Worm (Caenorhabditis elegans) whole organism, young adult: ENCODE measurements around the gene C52E4.12.

Experiments used
- C06A6.2 ChIP-seq: fragments of 200-800 bp; sonication (Bioruptor generic); conservative IDR thresholded peaks from 2 replicates; pipeline ENCODE4 v1.3.6; 2022; ENCODE audit warnings: missing genetic modification characterization, missing compliant biosample characterization
- F22D6.2 ChIP-seq: sonication (generic microtip); optimal IDR thresholded peaks from 2 replicates; lab custom pipeline; 2016; ENCODE audit warnings: mild to moderate bottlenecking, missing genetic modification characterization, missing compliant biosample characterization
- ZK185.1 ChIP-seq: sonication (generic microtip); optimal IDR thresholded peaks from 2 replicates; lab custom pipeline; 2016; ENCODE audit warnings: mild to moderate bottlenecking, missing genetic modification characterization, missing compliant biosample characterization; ENCODE audit not compliant: poor library complexity, severe bottlenecking
- die-1 ChIP-seq: sonication (generic microtip); optimal IDR thresholded peaks from 2 replicates; lab custom pipeline; 2016; ENCODE audit warnings: missing genotype, mild to moderate bottlenecking, missing genetic modification characterization, missing compliant biosample characterization
- lir-1 ChIP-seq: fragments of 200-800 bp; sonication (Bioruptor generic); conservative IDR thresholded peaks from 2 replicates; pipeline ENCODE4 v1.3.6; 2022; ENCODE audit warnings: missing genetic modification reagents, missing genetic modification characterization, missing compliant biosample characterization
- snpc-1.3 ChIP-seq: sonication (generic microtip); optimal IDR thresholded peaks from 2 replicates; lab custom pipeline; 2017; ENCODE audit warnings: missing genetic modification characterization, mild to moderate bottlenecking, missing compliant biosample characterization, antibody characterized with exemption, moderate library complexity, missing genotype, missing genetic modification reagents; ENCODE audit not compliant: insufficient read depth
- snpc-4 ChIP-seq, 5 experiments: fragments of 150-350 bp in 1 of 5; sonication (generic microtip) in 4 of 5; optimal IDR thresholded peaks; 2 replicates each; lab custom pipeline; 2014 to 2018; ENCODE audit warnings: missing genetic modification characterization in 5 of 5, missing biosample characterization in 3 of 5, antibody characterized with exemption in 2 of 5, mild to moderate bottlenecking in 2 of 5, missing compliant biosample characterization in 2 of 5, missing genotype in 2 of 5, moderate library complexity in 2 of 5, missing genetic modification reagents in 1 of 5
- ztf-25 ChIP-seq: fragments of 200-800 bp; sonication (Bioruptor generic); IDR thresholded peaks from 2 replicates; pipeline ENCODE4 v1.3.6; 2022; ENCODE audit warnings: missing genetic modification reagents, missing genetic modification characterization, missing compliant biosample characterization

DNA sequence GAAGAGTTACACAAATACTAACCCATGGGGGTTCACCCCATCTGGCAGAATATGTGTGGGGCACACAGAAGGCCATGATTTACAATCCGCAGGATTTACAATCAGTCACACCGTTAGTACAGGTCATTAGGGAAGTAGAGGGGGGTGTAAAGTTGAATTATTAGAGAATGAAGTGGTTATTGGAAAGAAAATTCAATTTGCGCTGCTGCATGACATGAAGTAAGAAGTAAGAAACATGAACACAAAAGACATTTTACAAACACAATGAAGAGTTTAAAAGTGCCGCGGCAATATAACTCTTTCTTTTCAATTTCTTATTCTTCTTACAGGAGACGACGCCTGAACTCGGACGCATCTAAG lies 35.2 kb upstream of the C52E4.12 start:
- no peak for TF ChIP-seq ZK185.1
- TF ChIP-seq F22D6.2 (tag; lab: Kevin White, UChicago): no peak
- TF ChIP-seq snpc-1.3: no peak
- TF ChIP-seq snpc-4 (GFP tag; optimal IDR thresholded peaks at IDR 0.05; lab: Kevin White, UChicago): no peak
- TF ChIP-seq snpc-4 (tag; optimal IDR thresholded peaks at IDR 0.05; lab: Kevin White, UChicago): no peak
- no peak for TF ChIP-seq ztf-25 (GFP tag; lab: Robert Waterston, UW)
- TF ChIP-seq C06A6.2 (GFP tag; lab: Robert Waterston, UW): no peak
- TF ChIP-seq lir-1 (GFP tag; lab: Robert Waterston, UW): no peak
- no peak for TF ChIP-seq die-1
